Worm (Caenorhabditis elegans): Measurements from ENCODE around the gene hach-1.
A peak's percentile ranks its signal among the peaks of the same experiment; 100 is the strongest.

Gene hach-1

DNA sequence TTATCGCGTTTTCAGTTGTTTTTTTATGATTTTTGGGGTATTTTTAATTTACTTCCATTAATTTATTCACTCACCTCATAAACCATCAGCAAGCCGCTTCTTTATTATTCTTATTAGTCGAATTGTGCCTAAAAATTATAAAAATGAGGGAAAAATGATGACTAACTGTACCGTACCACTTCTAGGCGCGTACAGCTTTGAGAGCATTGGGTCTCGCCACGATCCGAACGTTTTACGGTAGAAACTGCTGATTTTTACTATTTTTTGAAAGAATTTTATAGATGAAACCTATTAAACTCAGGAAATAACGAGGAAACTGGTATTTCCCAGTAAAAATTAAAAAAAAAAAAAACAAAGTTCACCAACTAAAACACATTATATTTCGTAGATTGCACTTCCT is 12.2 kb upstream of the hach-1 start, which contains the start of gene D1044.6 (continued):
- TF ChIP-seq ceh-27 (GFP tag; optimal IDR thresholded peaks at IDR 0.05): no peak
- no peak for TF ChIP-seq attf-3 (GFP tag; conservative IDR thresholded peaks at IDR 0.05)
- no peak for TF ChIP-seq tbp1 (GFP tag; optimal IDR thresholded peaks at IDR 0.05)
- TF ChIP-seq Y56A3A.18 (GFP tag; IDR thresholded peaks at IDR 0.05): no peak
- TF ChIP-seq madf-10 (tag; optimal IDR thresholded peaks at IDR 0.05): no peak
- no peak for TF ChIP-seq sptf-2 (GFP tag; optimal IDR thresholded peaks at IDR 0.05)
- TF ChIP-seq snpc-4 (GFP tag; optimal IDR thresholded peaks at IDR 0.05): no peak
- no peak for TF ChIP-seq snpc-4 (tag; optimal IDR thresholded peaks at IDR 0.05)
- TF ChIP-seq zim-3 (tag; optimal IDR thresholded peaks at IDR 0.05): no peak
- no peak for TF ChIP-seq ceh-40 (GFP tag; IDR thresholded peaks at IDR 0.05)
- TF ChIP-seq die-1 (tag; optimal IDR thresholded peaks at IDR 0.05): no peak
- no peak for TF ChIP-seq K11D2.4 (GFP tag; IDR thresholded peaks at IDR 0.05)

- peak; percentile 27 for TF ChIP-seq xnd-1 (tag; optimal IDR thresholded peaks at IDR 0.05)
- no peak for TF ChIP-seq ztf-6 (GFP tag; IDR thresholded peaks at IDR 0.05)
- peak; percentile 77 for TF ChIP-seq madf-6 (GFP tag; IDR thresholded peaks at IDR 0.05)
- peak; percentile 44 for TF ChIP-seq madf-8 (GFP tag; conservative IDR thresholded peaks at IDR 0.05)
- peak; percentile 87 for TF ChIP-seq lsl-1 (GFP tag; optimal IDR thresholded peaks at IDR 0.05)
Measured at ce11 chrIII:5543727-5544345, 11.4 kb upstream of the hach-1 start, which contains the start of gene D1044.1. D1044.1 (plus strand) TSS chrIII:5544295.

DNA sequence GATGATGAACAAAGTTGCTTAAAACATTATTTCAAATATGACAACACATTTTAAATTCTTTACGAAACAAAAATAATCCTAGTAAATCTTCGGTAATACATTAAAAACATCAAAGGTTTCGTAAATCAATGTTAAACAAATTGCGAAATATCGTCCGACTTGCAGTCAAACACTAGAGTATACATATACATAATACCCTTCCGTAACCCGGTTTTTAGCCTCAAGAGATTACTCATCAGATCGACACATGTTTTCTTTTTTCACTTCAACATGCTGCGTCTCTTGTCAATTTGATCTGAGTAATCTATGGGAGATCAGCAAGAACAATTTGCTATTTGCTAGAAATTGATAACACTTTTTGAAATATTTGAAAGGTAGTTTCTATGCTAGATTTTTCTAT is 8.9 kb upstream of the hach-1 start:
- no peak for TF ChIP-seq egrh-3 (GFP tag; IDR thresholded peaks at IDR 0.05)
- peak; percentile 61; the same call in 1 of the 2 replicates for TF ChIP-seq cebp-1 (GFP tag; IDR thresholded peaks at IDR 0.05)
- peak; percentile 92 for TF ChIP-seq cebp-1 (tag; optimal IDR thresholded peaks at IDR 0.05)

DNA sequence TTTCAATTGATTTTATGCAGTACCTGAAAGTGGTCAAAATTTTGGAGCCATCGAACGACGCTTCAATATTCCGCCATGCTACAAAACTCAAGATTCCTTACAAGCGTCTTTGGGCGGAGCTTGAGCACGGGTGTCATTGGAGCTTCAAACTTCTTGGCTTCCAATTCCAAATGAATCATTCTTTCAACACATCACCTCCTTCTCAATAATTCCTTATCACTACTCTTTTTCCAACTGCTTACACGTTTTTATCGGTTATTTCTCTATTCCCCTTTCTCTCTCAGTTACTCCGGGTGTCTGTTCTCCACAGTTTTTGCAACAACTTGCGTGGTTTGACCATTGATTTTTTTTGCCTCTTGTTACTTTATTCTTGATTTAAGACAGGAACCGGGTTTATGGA is 8.5 kb upstream of the hach-1 start, which contains the start of gene F09F7.5:
F09F7.5 (plus strand) TSS at position 258 of the 400 bp plus-strand sequence.
- TF ChIP-seq F55B11.4 (tag; optimal IDR thresholded peaks at IDR 0.05; ENCODE audit: borderline replicate concordance, insufficient read depth): no peak
- no peak for TF ChIP-seq gei-17 (GFP tag; optimal IDR thresholded peaks at IDR 0.05)
- TF ChIP-seq ets-4 (GFP tag; optimal IDR thresholded peaks at IDR 0.05): no peak
- TF ChIP-seq dpl-1 (GFP tag; optimal IDR thresholded peaks at IDR 0.05): no peak
- no peak for TF ChIP-seq egrh-3 (GFP tag; IDR thresholded peaks at IDR 0.05)
- TF ChIP-seq mes-4 (tag; optimal IDR thresholded peaks at IDR 0.05): no peak
- peak; percentile 80 for TF ChIP-seq nhr-80 (tag; optimal IDR thresholded peaks at IDR 0.05)
- no peak for TF ChIP-seq egl-44 (GFP tag; IDR thresholded peaks at IDR 0.05)

ce11 chrIII:5550193-5550592 is 5.1 kb upstream of the hach-1 start:
- TF ChIP-seq ets-4 (GFP tag; optimal IDR thresholded peaks at IDR 0.05) (no peak), nhr-120 (GFP tag; IDR thresholded peaks at IDR 0.05) (no peak), K11D2.4 (GFP tag; IDR thresholded peaks at IDR 0.05) (no peak), mxl-1 (tag; optimal IDR thresholded peaks at IDR 0.05) (no peak), hlh-26 (GFP tag; conservative IDR thresholded peaks at IDR 0.05) (no peak), ama-1 (optimal IDR thresholded peaks at IDR 0.05) (no peak), ama-1 (GFP tag; optimal IDR thresholded peaks at IDR 0.05) (no peak), F23B12.7 (tag; optimal IDR thresholded peaks at IDR 0.05; ENCODE audit: insufficient read depth) (no peak), F39B2.1 (GFP tag; IDR thresholded peaks at IDR 0.05) (no peak), dox-1 (GFP tag; IDR thresholded peaks at IDR 0.05) (no peak)
